Worm (Caenorhabditis elegans) whole organism, L4/young adult: ENCODE results near the gene F08F1.9.

Experiments
- W03F9.2 ChIP-seq: fragments of 150-350 bp; optimal IDR thresholded peaks from 2 replicates; lab custom pipeline; 2014; ENCODE audit warnings: missing biosample characterization, missing genetic modification characterization
- dao-5 ChIP-seq: sonication (generic microtip); optimal IDR thresholded peaks from 2 replicates; lab custom pipeline; 2016; ENCODE audit warnings: missing genotype, missing genetic modification characterization, moderate library complexity, missing compliant biosample characterization
- him-1 ChIP-seq: sonication (generic microtip); optimal IDR thresholded peaks from 2 replicates; lab custom pipeline; 2016; ENCODE audit warnings: missing genotype, missing genetic modification reagents, missing genetic modification characterization, missing compliant biosample characterization

DNA sequence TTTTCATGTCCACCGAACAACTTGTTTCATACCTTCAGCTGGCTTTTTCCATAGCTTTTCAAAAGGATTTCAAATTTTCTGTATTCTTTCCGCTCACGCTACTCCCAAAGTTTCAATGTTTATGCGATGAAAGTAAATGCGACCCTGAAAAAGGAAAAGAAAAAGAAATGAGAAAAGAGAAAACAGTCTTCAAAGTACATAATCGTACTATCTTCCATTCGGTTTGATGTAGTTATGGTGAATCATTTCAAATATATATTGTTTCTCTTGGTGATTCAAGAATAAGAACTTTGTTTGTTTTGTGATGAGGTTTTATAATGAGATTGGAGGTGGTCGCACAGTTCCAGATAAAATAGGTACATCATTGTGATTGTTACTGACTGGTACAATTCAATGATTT is 28.1 kb upstream of the F08F1.9 start:
- no peak for TF ChIP-seq dao-5 (tag; lab: Kevin White, UChicago)
- TF ChIP-seq him-1 (tag; lab: Kevin White, UChicago): no peak
- no peak for TF ChIP-seq W03F9.2 (tag; lab: Kevin White, UChicago)
